Fruit fly (Drosophila melanogaster) whole organism, adult: ENCODE measurements around the gene Dap160.

Source experiments
- CG11617 ChIP-seq: fragments of 200-800 bp; sonication (Bioruptor generic); optimal IDR thresholded peaks from 2 replicates; lab custom pipeline; 2017; ENCODE audit warnings: mild to moderate bottlenecking, missing biosample characterization, missing genetic modification reagents, missing genetic modification characterization
- CG12768 ChIP-seq: fragments of 200-800 bp; sonication (Bioruptor generic); optimal IDR thresholded peaks from 2 replicates; lab custom pipeline; 2017; ENCODE audit warnings: missing biosample characterization, missing genetic modification characterization, mild to moderate bottlenecking, moderate library complexity, missing genetic modification reagents
- CG14711 ChIP-seq: fragments of 200-800 bp; sonication (Bioruptor generic); optimal IDR thresholded peaks from 2 replicates; lab custom pipeline; 2018; ENCODE audit warnings: missing biosample characterization, mild to moderate bottlenecking, missing genetic modification characterization, moderate library complexity
- CG1620 ChIP-seq: fragments of 200-800 bp; sonication (Bioruptor generic); optimal IDR thresholded peaks from 2 replicates; lab custom pipeline; 2016; ENCODE audit warnings: missing biosample characterization, missing genetic modification characterization
- CG33017 ChIP-seq: fragments of 200-800 bp; sonication (Bioruptor generic); optimal IDR thresholded peaks from 2 replicates; lab custom pipeline; 2018; ENCODE audit warnings: missing biosample characterization, mild to moderate bottlenecking, missing genetic modification characterization, moderate library complexity
- CG5204 ChIP-seq: fragments of 200-800 bp; sonication (Bioruptor generic); optimal IDR thresholded peaks from 2 replicates; lab custom pipeline; 2016; ENCODE audit warnings: missing biosample characterization, missing genetic modification characterization
- CG7045 ChIP-seq: fragments of 200-800 bp; sonication (Bioruptor generic); optimal IDR thresholded peaks from 2 replicates; lab custom pipeline; 2017; ENCODE audit warnings: missing biosample characterization, mild to moderate bottlenecking, missing genetic modification characterization
- CG7101 ChIP-seq: fragments of 200-800 bp; sonication (Bioruptor generic); optimal IDR thresholded peaks from 2 replicates; lab custom pipeline; 2018; ENCODE audit warnings: missing biosample characterization, mild to moderate bottlenecking, missing genetic modification characterization, moderate library complexity
- Clk ChIP-seq: fragments of 200-800 bp; sonication (Bioruptor generic); optimal IDR thresholded peaks from 2 replicates; lab custom pipeline; 2017; ENCODE audit warnings: missing biosample characterization, missing genetic modification characterization
- Crg-1 ChIP-seq: fragments of 200-800 bp; sonication (Bioruptor generic); optimal IDR thresholded peaks from 2 replicates; lab custom pipeline; 2016; ENCODE audit warnings: missing biosample characterization, missing genetic modification characterization
- Hr96 ChIP-seq: fragments of 200-800 bp; sonication (Bioruptor generic); optimal IDR thresholded peaks from 2 replicates; lab custom pipeline; 2016; ENCODE audit warnings: missing biosample characterization, missing genetic modification characterization
- Mnt ChIP-seq: fragments of 200-800 bp; sonication (Bioruptor generic); optimal IDR thresholded peaks from 2 replicates; lab custom pipeline; 2016; ENCODE audit warnings: missing biosample characterization, mild to moderate bottlenecking, missing genetic modification characterization
- bab1 ChIP-seq: fragments of 200-800 bp; sonication (Bioruptor generic); optimal IDR thresholded peaks from 3 replicates; lab custom pipeline; 2019; ENCODE audit warnings: missing biosample characterization, mild to moderate bottlenecking, missing genetic modification characterization, moderate library complexity
- cic ChIP-seq: fragments of 200-800 bp; sonication (Bioruptor generic); optimal IDR thresholded peaks from 2 replicates; lab custom pipeline; 2017; ENCODE audit warnings: missing biosample characterization, mild to moderate bottlenecking, missing genetic modification characterization, moderate library complexity
- cnc ChIP-seq, 2 experiments: fragments of >200 bp; optimal IDR thresholded peaks; 2 replicates each; lab custom pipeline; 2017
- kay ChIP-seq: fragments of 200-800 bp; sonication (Bioruptor generic); peaks from one replicate; lab custom pipeline; 2016; ENCODE audit warnings: missing biosample characterization, missing genetic modification characterization, borderline replicate concordance
- ovo ChIP-seq: fragments of 200-800 bp; sonication (Bioruptor generic); optimal IDR thresholded peaks from 2 replicates; lab custom pipeline; 2016; ENCODE audit warnings: missing biosample characterization, missing genetic modification characterization
- pad ChIP-seq: fragments of 200-800 bp; sonication (Bioruptor generic); optimal IDR thresholded peaks from 3 replicates; lab custom pipeline; 2017; ENCODE audit warnings: missing biosample characterization, missing genetic modification characterization, mild to moderate bottlenecking, moderate library complexity, missing genetic modification reagents
- tj ChIP-seq: fragments of 200-800 bp; sonication (Bioruptor generic); optimal IDR thresholded peaks from 3 replicates; lab custom pipeline; 2017; ENCODE audit warnings: missing biosample characterization, mild to moderate bottlenecking, missing genetic modification characterization, moderate library complexity
- toe ChIP-seq: fragments of 200-800 bp; sonication (Bioruptor generic); optimal IDR thresholded peaks from 2 replicates; lab custom pipeline; 2016; ENCODE audit warnings: missing biosample characterization, missing genetic modification characterization

Gene Dap160

DNA sequence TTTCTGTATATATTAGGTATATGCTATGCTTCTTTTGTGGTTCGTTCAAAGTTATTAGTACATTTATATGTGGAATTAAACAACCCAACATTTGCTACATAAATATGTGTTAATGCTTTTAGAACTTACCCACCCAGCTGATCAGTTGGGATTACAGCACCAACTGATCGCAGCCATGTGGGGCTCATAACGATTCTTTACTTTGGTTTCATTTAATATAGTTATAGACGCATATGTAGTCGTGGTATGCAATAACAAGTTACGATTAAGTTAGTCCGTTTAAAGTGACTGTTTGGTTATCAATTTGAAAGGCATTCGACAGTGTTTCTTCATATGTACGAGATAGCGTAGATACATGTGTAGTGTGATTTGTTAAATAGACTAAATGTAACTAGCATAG lies 6.4 kb downstream of the Dap160 start:
- TF ChIP-seq kay (GFP tag; lab: Kevin White, UChicago) (peak; percentile 91), ovo (GFP tag; lab: Kevin White, UChicago) (no peak)

DNA sequence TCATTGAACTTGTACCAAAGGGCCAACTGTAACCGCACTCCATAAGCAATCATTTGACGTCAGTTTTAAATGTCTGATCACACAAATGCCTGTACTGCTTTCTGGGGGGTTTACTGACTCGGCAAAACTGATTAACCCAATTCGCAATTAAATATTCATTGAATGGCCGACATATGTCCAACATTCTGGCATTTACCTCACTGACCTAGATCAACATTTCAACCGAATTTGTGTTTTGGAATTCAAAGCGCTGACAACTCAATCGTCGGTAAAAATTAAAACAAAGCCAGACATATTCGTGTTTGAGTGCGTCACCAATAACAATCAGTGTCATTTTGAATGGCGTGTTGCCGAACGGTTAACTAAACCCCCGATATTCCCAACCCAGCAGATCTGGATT lies 26.5 kb downstream of the Dap160 start:
- TF ChIP-seq CG11617 (GFP tag; lab: Kevin White, UChicago) (no peak), CG33017 (tag; lab: Kevin White, UChicago) (no peak), cic (GFP tag; lab: Kevin White, UChicago) (no peak), kay (GFP tag; lab: Kevin White, UChicago) (peak; percentile 30), tj (peak; percentile 83), cnc (optimal IDR thresholded peaks at IDR 0.05; lab: Kevin White, UChicago) (no peak), bab1 (GFP tag; lab: Kevin White, UChicago) (peak; percentile 27), CG7045 (GFP tag; lab: Kevin White, UChicago) (no peak)

DNA sequence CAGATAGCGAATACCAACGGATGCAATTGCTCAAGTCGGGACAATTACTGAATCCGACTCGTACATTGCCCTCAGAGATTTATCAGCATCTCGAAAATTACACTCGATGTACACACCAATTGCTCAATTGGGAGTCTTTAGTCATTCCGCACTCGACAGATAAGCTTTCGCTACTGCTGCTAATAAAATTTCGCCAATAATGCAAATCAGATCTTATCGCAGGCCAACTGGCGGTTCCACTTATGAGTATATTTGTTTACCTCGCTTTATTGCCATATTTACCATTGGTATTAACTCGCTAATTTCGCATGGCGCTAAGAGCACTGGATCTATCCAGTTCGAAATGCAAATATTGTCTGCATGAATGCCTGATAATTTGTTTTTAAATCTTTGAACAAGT lies 28.6 kb downstream of the Dap160 start:
- TF ChIP-seq CG33017 (tag; lab: Kevin White, UChicago) (no peak), kay (GFP tag; lab: Kevin White, UChicago) (no peak), bab1 (GFP tag; lab: Kevin White, UChicago) (no peak), Hr96 (GFP tag; lab: Kevin White, UChicago) (no peak), CG14711 (tag; lab: Kevin White, UChicago) (no peak), CG7045 (GFP tag; lab: Kevin White, UChicago) (no peak), CG1620 (GFP tag; lab: Kevin White, UChicago) (no peak), Mnt (GFP tag; lab: Kevin White, UChicago) (no peak), toe (GFP tag; lab: Kevin White, UChicago) (no peak), tj (no peak), Clk (no peak), CG7101 (tag; lab: Kevin White, UChicago) (no peak), cic (GFP tag; lab: Kevin White, UChicago) (no peak), Crg-1 (GFP tag; lab: Kevin White, UChicago) (no peak), CG5204 (GFP tag; lab: Kevin White, UChicago) (no peak)

- TF ChIP-seq ovo (GFP tag; lab: Kevin White, UChicago), result no peak
- no peak for TF ChIP-seq cnc (optimal IDR thresholded peaks at IDR 0.05; lab: Kevin White, UChicago)
- TF ChIP-seq Clk, result no peak
- no peak for TF ChIP-seq tj
- TF ChIP-seq Hr96 (GFP tag; lab: Kevin White, UChicago), result no peak
- no peak for TF ChIP-seq CG12768 (GFP tag; lab: Kevin White, UChicago)
- no peak for TF ChIP-seq CG33017 (tag; lab: Kevin White, UChicago)
- TF ChIP-seq Mnt (GFP tag; lab: Kevin White, UChicago), result no peak
- TF ChIP-seq cic (GFP tag; lab: Kevin White, UChicago), result no peak
- no peak for TF ChIP-seq bab1 (GFP tag; lab: Kevin White, UChicago)
- TF ChIP-seq pad (GFP tag; lab: Kevin White, UChicago), result no peak
- TF ChIP-seq Crg-1 (GFP tag; lab: Kevin White, UChicago), result no peak
- TF ChIP-seq toe (GFP tag; lab: Kevin White, UChicago), result no peak
These were observed 30.3 kb downstream of the Dap160 start for dm6 chr2L:21111849-21112248.

- no peak for TF ChIP-seq CG14711 (tag; lab: Kevin White, UChicago)
- TF ChIP-seq kay (GFP tag; lab: Kevin White, UChicago), result no peak
- no peak for TF ChIP-seq bab1 (GFP tag; lab: Kevin White, UChicago)
- no peak for TF ChIP-seq CG5204 (GFP tag; lab: Kevin White, UChicago)
- no peak for TF ChIP-seq pad (GFP tag; lab: Kevin White, UChicago)
- no peak for TF ChIP-seq CG7045 (GFP tag; lab: Kevin White, UChicago)
- TF ChIP-seq CG11617 (GFP tag; lab: Kevin White, UChicago), result no peak
These were observed 32.5 kb downstream of the Dap160 start for dm6 chr2L:21109680-21110079.

- peak; percentile 16 for TF ChIP-seq bab1 (GFP tag; lab: Kevin White, UChicago)
- TF ChIP-seq CG7101 (tag; lab: Kevin White, UChicago), result no peak
- peak; percentile 44 for TF ChIP-seq kay (GFP tag; lab: Kevin White, UChicago)
These were observed 33.3 kb downstream of the Dap160 start for dm6 chr2L:21108759-21109282.

DNA sequence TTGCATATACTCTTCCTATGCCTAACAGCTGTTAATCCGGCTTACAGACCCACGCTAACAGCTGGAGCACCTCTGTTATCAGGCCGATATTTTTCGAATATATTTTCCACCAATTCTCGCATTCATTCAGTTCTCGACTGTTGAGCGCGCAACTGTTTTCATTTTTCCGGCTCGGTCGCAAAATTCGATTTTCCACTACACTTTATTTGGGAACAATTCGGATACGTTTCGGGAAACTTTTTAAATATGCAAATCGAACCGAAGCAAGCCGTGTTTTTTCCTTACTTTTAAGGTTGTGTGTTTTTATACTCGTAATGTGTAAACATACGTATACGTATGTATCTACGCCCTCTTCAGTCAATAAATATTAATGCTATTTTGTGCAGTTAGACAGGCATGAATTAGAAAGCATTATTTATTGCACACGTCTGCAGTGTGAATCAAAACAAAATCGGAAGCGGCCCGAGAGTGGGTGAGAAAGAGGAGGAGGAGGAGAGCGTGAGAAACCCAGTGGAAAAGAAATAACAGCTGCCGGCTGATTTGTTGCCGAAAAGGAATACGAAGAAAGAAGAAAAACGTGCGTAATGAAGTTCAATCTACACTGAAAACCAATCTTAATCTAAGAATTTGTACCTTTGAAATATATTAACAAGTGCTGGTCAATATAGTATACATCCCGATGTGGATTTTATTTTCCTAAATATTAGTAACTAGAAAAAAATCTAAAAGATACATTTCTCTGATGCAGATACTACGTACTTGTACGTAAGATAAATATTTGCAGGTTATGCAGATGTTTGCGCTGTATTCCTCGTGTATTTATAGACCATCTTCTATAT lies 34.3 kb downstream of the Dap160 start:
- TF ChIP-seq tj (peak; percentile 54), CG1620 (GFP tag; lab: Kevin White, UChicago) (no peak), Crg-1 (GFP tag; lab: Kevin White, UChicago) (no peak), CG33017 (tag; lab: Kevin White, UChicago) (no peak), cnc (optimal IDR thresholded peaks at IDR 0.05; lab: Kevin White, UChicago) (no peak), cic (GFP tag; lab: Kevin White, UChicago) (peak; percentile 54), CG14711 (tag; lab: Kevin White, UChicago) (no peak), bab1 (GFP tag; lab: Kevin White, UChicago) (peak; percentile 25), CG7045 (GFP tag; lab: Kevin White, UChicago) (no peak), CG11617 (GFP tag; lab: Kevin White, UChicago) (no peak), Clk (no peak), Hr96 (GFP tag; lab: Kevin White, UChicago) (no peak), CG5204 (GFP tag; lab: Kevin White, UChicago) (no peak)
